Worm (Caenorhabditis elegans): ENCODE data around the gene ssp-32.

- no peak for TF ChIP-seq sem-4 (tag; optimal IDR thresholded peaks at IDR 0.05)
- TF ChIP-seq ztf-4 (tag; optimal IDR thresholded peaks at IDR 0.05) = no peak
- no peak for TF ChIP-seq R02D3.7 (tag; optimal IDR thresholded peaks at IDR 0.05)
- no peak for TF ChIP-seq zag-1 (tag; optimal IDR thresholded peaks at IDR 0.05)
- TF ChIP-seq unc-62 (GFP tag; optimal IDR thresholded peaks at IDR 0.05) = no peak
- TF ChIP-seq blmp-1 (tag; optimal IDR thresholded peaks at IDR 0.05; ENCODE audit: insufficient read depth) = no peak
- no peak for TF ChIP-seq Y55F3AM.14 (GFP tag; optimal IDR thresholded peaks at IDR 0.05)
- TF ChIP-seq nhr-23 (tag; optimal IDR thresholded peaks at IDR 0.05) = no peak
Observed at ce11 chrIV:9944279-9944678, 49.1 kb downstream of the ssp-32 start.
